Fruit fly (Drosophila melanogaster): Measurements from ENCODE around the gene Rpt2.

The Rpt2 gene

DNA sequence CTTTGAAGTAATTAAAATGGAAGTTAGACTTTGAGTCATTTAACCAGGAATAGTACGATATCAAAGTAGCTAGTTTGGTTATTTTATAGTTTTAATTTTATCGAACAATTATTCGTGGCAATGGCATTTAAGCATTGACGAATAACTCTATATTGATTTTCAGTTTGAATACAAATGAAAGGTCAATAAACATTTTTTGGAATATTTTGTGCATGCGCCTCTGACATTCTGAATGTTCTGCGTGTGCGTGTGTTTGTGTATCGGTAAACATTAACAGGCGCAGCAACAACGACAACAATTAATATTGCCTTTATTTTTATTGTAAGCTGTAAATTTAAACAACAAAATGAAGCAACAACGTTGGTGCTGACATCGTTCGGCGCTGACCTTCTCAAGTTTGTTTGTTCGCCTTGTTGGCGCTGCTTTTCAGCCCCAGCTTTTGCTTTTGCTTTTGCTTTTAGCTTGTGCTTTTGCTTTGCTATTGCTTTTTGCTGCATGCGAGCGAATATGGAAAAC lies 22.0 kb downstream of the Rpt2 start (continued):
- TF ChIP-seq Doc3 (GFP tag; IDR thresholded peaks at IDR 0.05; ENCODE audit: partially characterized antibody), result no peak
- TF ChIP-seq NFAT (GFP tag; IDR thresholded peaks at IDR 0.05), result no peak
- TF ChIP-seq CG15479 (GFP tag; optimal IDR thresholded peaks at IDR 0.05), result no peak
- no peak for TF ChIP-seq knrl (GFP tag; IDR thresholded peaks at IDR 0.05; ENCODE audit: partially characterized antibody)
- peak; percentile 17 for TF ChIP-seq grau (tag; optimal IDR thresholded peaks at IDR 0.05)
- peak; percentile 18 for TF ChIP-seq exex (tag; optimal IDR thresholded peaks at IDR 0.05)
- TF ChIP-seq Hmx (GFP tag; optimal IDR thresholded peaks at IDR 0.05), result no peak
- peak; percentile 48 for TF ChIP-seq CG5180 (GFP tag; optimal IDR thresholded peaks at IDR 0.05)
- TF ChIP-seq CG9876 (GFP tag; optimal IDR thresholded peaks at IDR 0.05), result no peak
- TF ChIP-seq zfh2 (GFP tag; optimal IDR thresholded peaks at IDR 0.05), result no peak
- no peak for TF ChIP-seq croc (GFP tag; conservative IDR thresholded peaks at IDR 0.05)
- TF ChIP-seq corto (GFP tag; optimal IDR thresholded peaks at IDR 0.05), result no peak
- TF ChIP-seq tap (tag; optimal IDR thresholded peaks at IDR 0.05), result peak; percentile 21
- TF ChIP-seq CG12299 (tag; optimal IDR thresholded peaks at IDR 0.05), result peak; percentile 39
- peak; percentile 39 for TF ChIP-seq HHEX (GFP tag; optimal IDR thresholded peaks at IDR 0.05)
- peak; percentile 60 for TF ChIP-seq Fer1 (GFP tag; optimal IDR thresholded peaks at IDR 0.05)
- no peak for TF ChIP-seq HLHmδ (GFP tag; optimal IDR thresholded peaks at IDR 0.05)
- no peak for TF ChIP-seq gsb (GFP tag; IDR thresholded peaks at IDR 0.05)
- peak; percentile 49 for TF ChIP-seq CG12219 (GFP tag; optimal IDR thresholded peaks at IDR 0.05)
- TF ChIP-seq ewg (GFP tag; optimal IDR thresholded peaks at IDR 0.05), result no peak
- TF ChIP-seq CG14441 (GFP tag; IDR thresholded peaks at IDR 0.05), result peak; percentile 9; the same call in 1 of the 2 replicates
- no peak for TF ChIP-seq Doc2 (GFP tag; IDR thresholded peaks at IDR 0.05)
- no peak for TF ChIP-seq CG32532 (GFP tag; IDR thresholded peaks at IDR 0.05)
- TF ChIP-seq Jarid2 (GFP tag; optimal IDR thresholded peaks at IDR 0.05), result peak; percentile 3
- TF ChIP-seq CG12769 (tag; optimal IDR thresholded peaks at IDR 0.05), result peak; percentile 58
- no peak for TF ChIP-seq CG18262 (tag; optimal IDR thresholded peaks at IDR 0.05)
- TF ChIP-seq CG4424 (GFP tag; optimal IDR thresholded peaks at IDR 0.05), result no peak
- TF ChIP-seq Sox102F (GFP tag; optimal IDR thresholded peaks at IDR 0.05), result peak; percentile 56
- TF ChIP-seq ab (GFP tag; optimal IDR thresholded peaks at IDR 0.05), result no peak
- no peak for TF ChIP-seq CG8924 (tag; optimal IDR thresholded peaks at IDR 0.05)
- TF ChIP-seq crol (GFP tag; IDR thresholded peaks at IDR 0.05), result no peak
- no peak for TF ChIP-seq CG9817 (tag; optimal IDR thresholded peaks at IDR 0.05)
- no peak for TF ChIP-seq chm (GFP tag; IDR thresholded peaks at IDR 0.05)
- TF ChIP-seq caup (GFP tag; optimal IDR thresholded peaks at IDR 0.05; ENCODE audit: severe bottlenecking), result peak; percentile 19
- no peak for TF ChIP-seq TFAM (GFP tag; optimal IDR thresholded peaks at IDR 0.05)
- TF ChIP-seq wdn (GFP tag; IDR thresholded peaks at IDR 0.05), result no peak
- no peak for TF ChIP-seq CG17186 (GFP tag; optimal IDR thresholded peaks at IDR 0.05)
- no peak for TF ChIP-seq z (GFP tag; IDR thresholded peaks at IDR 0.05)
- no peak for TF ChIP-seq Rx (GFP tag; IDR thresholded peaks at IDR 0.05)
- TF ChIP-seq gsb-n (tag; optimal IDR thresholded peaks at IDR 0.05), result no peak
- no peak for TF ChIP-seq repo (GFP tag; optimal IDR thresholded peaks at IDR 0.05)
- TF ChIP-seq HmgZ (tag; optimal IDR thresholded peaks at IDR 0.05), result peak; percentile 8
- TF ChIP-seq pan (optimal IDR thresholded peaks at IDR 0.05), result no peak
- no peak for TF ChIP-seq pan (GFP tag; optimal IDR thresholded peaks at IDR 0.05 in 1 of 2, IDR thresholded peaks at IDR 0.05 in 1 of 2)
- TF ChIP-seq Tbp (GFP tag; optimal IDR thresholded peaks at IDR 0.05), result no peak
- TF ChIP-seq CG12155 (GFP tag; optimal IDR thresholded peaks at IDR 0.05), result no peak
- peak; percentile 39 for TF ChIP-seq CG17385 (GFP tag; optimal IDR thresholded peaks at IDR 0.05)
- TF ChIP-seq CG15514 (GFP tag; optimal IDR thresholded peaks at IDR 0.05), result peak; percentile 61
- no peak for TF ChIP-seq YL-1 (GFP tag; optimal IDR thresholded peaks at IDR 0.05)
- TF ChIP-seq CG1024 (GFP tag; IDR thresholded peaks at IDR 0.05), result no peak
- TF ChIP-seq bcd (GFP tag; optimal IDR thresholded peaks at IDR 0.05), result no peak

Data from whole organism, embryonic.